Worm (Caenorhabditis elegans) whole organism, dauer: ENCODE data around the gene hrg-10.

ENCODE experiments used
- unc-62 ChIP-seq: sonication (generic microtip); optimal IDR thresholded peaks from 2 replicates; lab custom pipeline; 2017; ENCODE audit warnings: missing biosample characterization, missing genetic modification reagents, missing genetic modification characterization

The hrg-10 gene

ce11 chrV:18967479-18968056 is 10.5 kb upstream of the hrg-10 start, which contains the start of gene Y39B6A.43:
Gene Y39B6A.43, minus strand, starts transcription at chrV:18967829.
- TF ChIP-seq unc-62 (GFP tag; lab: Kevin White, UChicago): no peak

- TF ChIP-seq unc-62 (GFP tag; lab: Kevin White, UChicago): no peak
These were observed 3.0 kb upstream of the hrg-10 start, which contains the start of gene ztf-20 for ce11 chrV:18960072-18960471. Gene ztf-20, minus strand, starts transcription at chrV:18960172.

DNA sequence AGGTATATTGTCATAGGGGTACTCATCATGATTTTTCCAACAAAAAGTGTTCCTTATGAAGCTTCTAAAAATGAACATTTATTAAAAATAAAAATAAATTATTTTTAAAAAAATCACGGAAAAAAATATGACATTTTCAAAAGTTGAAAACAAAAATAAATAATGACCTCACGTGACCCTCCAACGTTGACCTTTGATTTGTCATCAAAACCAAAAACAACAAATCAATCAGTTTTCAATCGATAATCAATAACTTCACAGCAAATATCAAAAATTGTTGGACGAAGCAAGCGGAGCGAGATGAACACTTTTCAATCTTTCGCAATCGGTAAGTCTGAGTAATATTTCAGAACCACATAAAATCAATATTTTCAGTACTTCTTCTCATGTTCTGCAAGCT is 16.8 kb downstream of the hrg-10 start, which contains the start of gene Y80D3A.8:
Gene Y80D3A.8, plus strand, starts transcription at position 301 of the 400 bp plus-strand sequence.
- no peak for TF ChIP-seq unc-62 (GFP tag; lab: Kevin White, UChicago)

DNA sequence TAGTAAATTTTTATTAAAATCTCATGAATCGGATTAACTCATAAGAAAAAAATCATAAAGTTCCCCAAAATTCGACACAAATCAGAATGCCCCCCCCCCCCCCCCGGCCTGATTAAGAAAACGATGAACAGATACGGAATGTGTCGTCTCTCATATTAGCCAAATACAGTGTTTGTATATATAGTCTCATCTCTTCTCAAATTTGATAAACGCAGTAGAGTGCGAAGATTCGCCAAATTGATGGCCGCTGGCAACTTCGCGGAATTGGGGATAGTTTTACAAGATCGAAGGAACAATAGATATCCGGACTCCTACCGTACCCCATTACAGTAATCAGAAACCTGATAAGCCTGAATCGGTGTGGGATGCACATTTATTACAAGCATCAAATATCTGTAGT is 19.5 kb downstream of the hrg-10 start:
- TF ChIP-seq unc-62 (GFP tag; lab: Kevin White, UChicago): no peak

ce11 chrV:18934539-18934938 is 22.6 kb downstream of the hrg-10 start:
- TF ChIP-seq unc-62 (GFP tag; lab: Kevin White, UChicago): no peak

DNA sequence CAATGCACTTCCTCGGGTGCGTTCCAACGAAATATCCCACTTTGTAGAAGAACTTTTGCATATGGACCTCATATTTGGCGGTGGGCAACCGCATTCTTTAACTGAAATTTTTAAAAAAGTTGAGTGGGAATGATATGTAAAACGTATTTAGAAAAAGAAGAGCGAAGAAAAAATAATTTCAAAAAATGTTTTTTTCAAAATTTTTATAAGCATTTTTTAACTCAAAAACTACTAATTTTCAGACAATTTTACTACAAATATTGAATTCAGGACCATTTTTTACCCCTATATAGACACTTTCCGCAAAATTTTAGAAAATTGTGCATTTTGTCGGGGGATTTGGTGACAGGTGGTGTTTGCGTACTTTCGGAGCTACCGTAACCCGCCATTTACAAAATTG is 25.8 kb downstream of the hrg-10 start, which contains the start of gene ptr-22:
Gene ptr-22, minus strand, starts transcription at position 101 of the 400 bp plus-strand sequence.
- no peak for TF ChIP-seq unc-62 (GFP tag; lab: Kevin White, UChicago)

DNA sequence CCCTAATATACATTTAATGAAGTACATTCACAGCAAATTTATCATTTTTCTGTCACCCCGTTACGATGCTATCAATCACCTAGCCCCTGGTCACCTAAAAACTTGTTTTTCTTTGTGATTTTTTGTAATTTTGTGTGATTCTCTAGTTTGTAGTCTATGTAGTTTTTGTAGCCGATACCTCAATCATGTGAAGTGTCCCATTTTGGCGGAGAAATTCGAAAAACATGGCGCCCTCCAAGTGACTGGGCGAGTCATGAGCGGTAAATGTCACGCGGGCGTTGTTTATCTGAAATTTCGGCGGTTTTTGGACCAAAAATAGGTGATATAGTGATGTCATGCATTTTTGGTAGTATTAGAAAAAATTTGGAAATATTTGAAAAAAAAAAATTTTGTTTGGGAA is 26.4 kb downstream of the hrg-10 start:
- no peak for TF ChIP-seq unc-62 (GFP tag; lab: Kevin White, UChicago)

DNA sequence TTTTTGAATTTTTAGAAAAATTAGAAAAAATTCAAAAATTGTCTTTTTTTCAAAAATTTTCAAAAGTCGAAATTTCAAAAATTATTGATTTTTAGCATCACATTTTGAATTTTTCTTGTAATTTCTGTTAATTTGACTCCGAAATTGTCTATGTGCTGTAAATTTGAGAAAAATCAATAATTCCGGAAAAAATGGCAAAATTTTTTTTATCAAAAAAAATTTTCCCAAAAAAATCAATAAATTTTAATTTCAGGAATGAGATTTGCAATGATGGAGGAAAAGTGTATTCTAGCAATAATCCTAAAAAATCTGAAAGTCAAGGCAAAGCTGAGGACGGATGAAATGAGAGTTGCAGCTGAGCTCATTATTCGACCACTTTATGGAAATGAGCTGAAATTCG is 39.7 kb downstream of the hrg-10 start:
- TF ChIP-seq unc-62 (GFP tag; lab: Kevin White, UChicago): no peak

- no peak for TF ChIP-seq unc-62 (GFP tag; lab: Kevin White, UChicago)
These were observed 44.0 kb downstream of the hrg-10 start for ce11 chrV:18913120-18913519.

ce11 chrV:18912555-18912954 is 44.6 kb downstream of the hrg-10 start:
- no peak for TF ChIP-seq unc-62 (GFP tag; lab: Kevin White, UChicago)

DNA sequence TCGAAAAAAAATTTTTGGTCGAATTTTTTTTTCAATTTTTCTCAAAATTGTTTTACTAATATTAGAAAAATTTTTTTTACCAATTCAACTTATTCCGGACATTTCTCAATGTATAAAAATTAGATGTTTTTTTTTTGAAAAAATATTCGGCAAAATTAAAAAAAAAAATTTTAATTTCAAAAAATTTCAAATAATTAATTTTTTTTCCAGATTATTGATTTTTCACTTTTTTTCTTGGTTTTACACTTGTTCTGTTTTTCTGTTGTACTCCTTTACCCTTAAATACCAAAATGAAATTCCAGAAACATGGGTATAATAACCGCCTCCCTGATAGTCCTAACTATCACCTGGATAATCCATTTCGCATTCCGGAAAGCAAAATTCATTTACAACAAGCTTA is 45.4 kb downstream of the hrg-10 start, which contains the start of gene cyp-42A1:
Gene cyp-42A1, plus strand, starts transcription at position 301 of the 400 bp plus-strand sequence.
- no peak for TF ChIP-seq unc-62 (GFP tag; lab: Kevin White, UChicago)

ce11 chrV:18909682-18910081 is 47.4 kb downstream of the hrg-10 start:
- TF ChIP-seq unc-62 (GFP tag; lab: Kevin White, UChicago): no peak

DNA sequence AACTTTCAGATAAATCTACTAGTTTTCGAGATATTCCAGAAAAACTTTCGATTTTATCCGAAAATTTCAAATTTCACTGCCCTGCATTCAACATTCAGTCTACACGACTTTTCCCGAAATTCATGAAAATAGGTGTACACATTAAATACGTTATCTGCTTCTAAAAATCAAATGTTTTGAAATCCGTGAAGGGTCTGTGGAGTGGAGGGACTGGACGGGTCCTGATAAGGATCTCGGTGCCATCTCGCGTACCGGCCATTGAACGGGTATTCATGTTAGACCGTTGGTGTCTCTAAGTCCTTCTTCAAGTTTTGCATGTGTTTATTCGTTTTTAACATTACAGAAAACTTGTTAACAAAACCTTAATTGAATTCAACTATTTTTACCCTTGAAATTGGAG is 49.6 kb downstream of the hrg-10 start:
- TF ChIP-seq unc-62 (GFP tag; lab: Kevin White, UChicago): no peak

ce11 chrV:18903472-18903871 is 53.6 kb downstream of the hrg-10 start, which contains the start of gene mihp-2:
Gene mihp-2, plus strand, starts transcription at chrV:18903772.
- no peak for TF ChIP-seq unc-62 (GFP tag; lab: Kevin White, UChicago)
